Fruit fly (Drosophila melanogaster): ENCODE results near the gene CG6333.
A peak's percentile ranks its signal among the peaks of the same experiment; 100 is the strongest.

Gene CG6333

dm6 chr3L:17530471-17531149 lies 44.6 kb upstream of the CG6333 start (continued):
- TF ChIP-seq CG18476 (GFP tag; optimal IDR thresholded peaks at IDR 0.05), result no peak
- peak; percentile 18 for TF ChIP-seq grn (GFP tag; optimal IDR thresholded peaks at IDR 0.05)
- peak; percentile 53 for TF ChIP-seq psq (GFP tag; optimal IDR thresholded peaks at IDR 0.05)
- peak; percentile 22; the same call in 1 of the 2 replicates for TF ChIP-seq E2f2 (GFP tag; IDR thresholded peaks at IDR 0.05)
- peak in 1 of 2 experiments; percentile 7 for TF ChIP-seq bsh (GFP tag; optimal IDR thresholded peaks at IDR 0.05)
- TF ChIP-seq ATbp (GFP tag; optimal IDR thresholded peaks at IDR 0.05), result peak; percentile 32
- 0 out of 2 replicates have a peak, but pooled peaks have one; percentile 9 for TF ChIP-seq CG9932 (GFP tag; IDR thresholded peaks at IDR 0.05)

DNA sequence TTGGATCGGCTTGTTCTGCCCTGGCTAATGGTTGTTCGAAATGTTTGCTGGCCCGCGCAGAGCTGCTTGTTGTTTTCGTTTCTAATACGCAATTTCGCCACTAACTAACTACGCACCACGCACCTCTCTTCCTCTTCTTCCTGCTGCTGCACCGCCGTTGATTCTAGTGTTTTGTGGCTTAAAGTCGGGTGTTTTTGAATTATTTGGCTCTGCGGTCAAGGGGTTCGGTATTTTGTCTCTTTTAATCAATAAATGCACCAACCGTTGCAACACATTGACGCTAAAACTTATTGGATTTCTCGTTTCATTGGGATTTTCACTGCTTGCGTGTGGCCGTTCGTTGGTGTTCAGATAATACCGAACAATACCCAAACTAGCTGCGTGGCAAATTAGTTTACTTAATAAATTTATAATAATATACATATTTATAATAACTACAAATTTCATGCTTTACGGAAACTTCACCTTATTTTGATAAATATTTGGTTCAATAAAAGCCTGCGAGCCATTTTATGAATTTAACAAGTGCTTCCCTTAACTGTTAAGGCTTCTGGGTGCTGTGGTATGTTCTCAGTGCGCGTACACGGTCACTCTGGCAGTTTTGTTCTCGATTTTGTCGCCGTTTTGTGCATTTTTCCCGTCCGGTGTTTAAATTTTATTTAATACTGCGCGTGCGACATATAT lies 43.6 kb upstream of the CG6333 start, which contains the start of the genes Edc3 and Nedd4:
Gene Edc3, minus strand, starts transcription at position 351 of the 684 bp plus-strand sequence.
Gene Nedd4, plus strand, starts transcription at position 571 of the 684 bp plus-strand sequence.
- no peak for TF ChIP-seq ara (GFP tag; IDR thresholded peaks at IDR 0.05)
- no peak for TF ChIP-seq CG11695 (GFP tag; IDR thresholded peaks at IDR 0.05)
- no peak for TF ChIP-seq CG15269 (tag; optimal IDR thresholded peaks at IDR 0.05)
- no peak for TF ChIP-seq slp2 (GFP tag; optimal IDR thresholded peaks at IDR 0.05)
- no peak for TF ChIP-seq abd-A (tag; optimal IDR thresholded peaks at IDR 0.05)
- no peak for TF ChIP-seq da (GFP tag; optimal IDR thresholded peaks at IDR 0.05)
- TF ChIP-seq Hr51 (GFP tag; optimal IDR thresholded peaks at IDR 0.05), result no peak
- no peak for TF ChIP-seq Camta (GFP tag; optimal IDR thresholded peaks at IDR 0.05)
- TF ChIP-seq CG7928 (GFP tag; optimal IDR thresholded peaks at IDR 0.05), result peak; percentile 40
- TF ChIP-seq danr (GFP tag; IDR thresholded peaks at IDR 0.05), result no peak
- peak; percentile 75 for TF ChIP-seq CG10267 (tag; optimal IDR thresholded peaks at IDR 0.05)
- no peak for TF ChIP-seq GATAe (GFP tag; conservative IDR thresholded peaks at IDR 0.05)
- no peak for TF ChIP-seq Dfd (GFP tag; optimal IDR thresholded peaks at IDR 0.05)
- TF ChIP-seq H15 (GFP tag; IDR thresholded peaks at IDR 0.05), result no peak
- TF ChIP-seq Oli (tag; optimal IDR thresholded peaks at IDR 0.05), result no peak
- TF ChIP-seq lbe (GFP tag; optimal IDR thresholded peaks at IDR 0.05), result no peak
- TF ChIP-seq CG10543 (GFP tag; optimal IDR thresholded peaks at IDR 0.05), result peak; percentile 39
- peak; percentile 54; the same call in 1 of the 2 replicates for TF ChIP-seq CG31441 (GFP tag; IDR thresholded peaks at IDR 0.05)
- no peak for TF ChIP-seq CG8290 (GFP tag; optimal IDR thresholded peaks at IDR 0.05)
- no peak for TF ChIP-seq CG8290 (tag; optimal IDR thresholded peaks at IDR 0.05)
- no peak for TF ChIP-seq onecut (GFP tag; IDR thresholded peaks at IDR 0.05)
- TF ChIP-seq nom (GFP tag; optimal IDR thresholded peaks at IDR 0.05), result no peak
- no peak for TF ChIP-seq Opbp (GFP tag; IDR thresholded peaks at IDR 0.05; ENCODE audit: partially characterized antibody)
- TF ChIP-seq CG18619 (GFP tag; optimal IDR thresholded peaks at IDR 0.05), result peak; percentile 25
- TF ChIP-seq CTCF (GFP tag; optimal IDR thresholded peaks at IDR 0.05), result peak; percentile 38
- no peak for TF ChIP-seq CG17359 (tag; optimal IDR thresholded peaks at IDR 0.05)
- peak; percentile 2 for TF ChIP-seq Spps (tag; optimal IDR thresholded peaks at IDR 0.05)
- TF ChIP-seq row (GFP tag; IDR thresholded peaks at IDR 0.05), result peak; percentile 78
- no peak for TF ChIP-seq CG12236 (GFP tag; optimal IDR thresholded peaks at IDR 0.05)
- TF ChIP-seq bab2 (GFP tag; optimal IDR thresholded peaks at IDR 0.05), result no peak
- no peak for TF ChIP-seq NfI (GFP tag; optimal IDR thresholded peaks at IDR 0.05)
- TF ChIP-seq HmgD (GFP tag; optimal IDR thresholded peaks at IDR 0.05), result no peak
- no peak for TF ChIP-seq Xbp1 (GFP tag; optimal IDR thresholded peaks at IDR 0.05)
- TF ChIP-seq Bdp1 (GFP tag; optimal IDR thresholded peaks at IDR 0.05), result no peak
- TF ChIP-seq BEAF-32 (GFP tag; optimal IDR thresholded peaks at IDR 0.05), result peak; percentile 48
- TF ChIP-seq Atf6 (GFP tag; IDR thresholded peaks at IDR 0.05), result no peak
- no peak for TF ChIP-seq CG12071 (GFP tag; optimal IDR thresholded peaks at IDR 0.05)
- no peak for TF ChIP-seq Usf (GFP tag; optimal IDR thresholded peaks at IDR 0.05)
- no peak for TF ChIP-seq CG32772 (GFP tag; IDR thresholded peaks at IDR 0.05)
- TF ChIP-seq Sox100B (GFP tag; optimal IDR thresholded peaks at IDR 0.05), result peak; percentile 30
- TF ChIP-seq NC2β (GFP tag; optimal IDR thresholded peaks at IDR 0.05), result no peak
- no peak for TF ChIP-seq fd64A (GFP tag; optimal IDR thresholded peaks at IDR 0.05)

Measured in whole organism, embryonic.